Worm (Caenorhabditis elegans) whole organism, young adult: Measurements from ENCODE around the gene ppm-1.A.

Source experiments
- F52B5.7 ChIP-seq: sonication (generic microtip); optimal IDR thresholded peaks from 2 replicates; lab custom pipeline; 2016; ENCODE audit warnings: mild to moderate bottlenecking, missing genetic modification characterization, missing compliant biosample characterization
- K11D2.4 ChIP-seq: fragments of 200-800 bp; sonication (Bioruptor generic); IDR thresholded peaks from 2 replicates; pipeline ENCODE4 v1.3.6; 2022; ENCODE audit warnings: missing genetic modification reagents, missing genetic modification characterization, missing compliant biosample characterization
- K12H6.12 ChIP-seq: fragments of 200-800 bp; sonication (Bioruptor generic); optimal IDR thresholded peaks from 2 replicates; lab custom pipeline; 2018; ENCODE audit warnings: mild to moderate bottlenecking, missing genetic modification characterization, missing compliant biosample characterization
- Y53G8AR.9 ChIP-seq: fragments of 200-800 bp; sonication (Bioruptor generic); conservative IDR thresholded peaks from 2 replicates; pipeline ENCODE4 v1.3.6; 2022; ENCODE audit warnings: missing genetic modification reagents, missing genetic modification characterization, missing compliant biosample characterization
- akir-1 ChIP-seq: fragments of 200-800 bp; sonication (Bioruptor generic); optimal IDR thresholded peaks from 2 replicates; lab custom pipeline; 2018; ENCODE audit warnings: mild to moderate bottlenecking, missing genetic modification characterization, moderate library complexity, missing compliant biosample characterization
- ama-1 ChIP-seq, 3 experiments: fragments of 150-350 bp in 1 of 3; sonication (generic microtip) in 2 of 3; optimal IDR thresholded peaks; 2 replicates each; lab custom pipeline; 2014 to 2018; ENCODE audit warnings: missing biosample characterization in 2 of 3, missing genetic modification characterization in 2 of 3, missing genetic modification reagents in 2 of 3
- atf-7 ChIP-seq: sonication (generic microtip); optimal IDR thresholded peaks from 2 replicates; lab custom pipeline; 2017; ENCODE audit warnings: mild to moderate bottlenecking, missing genetic modification characterization, missing compliant biosample characterization
- attf-6 ChIP-seq: fragments of 200-800 bp; sonication (Bioruptor generic); IDR thresholded peaks from 2 replicates; pipeline ENCODE4 v1.3.6; 2022; ENCODE audit warnings: missing genetic modification reagents, missing genetic modification characterization, missing compliant biosample characterization
- cebp-1 ChIP-seq, 2 experiments: fragments of 200-800 bp in 1 of 2; sonication (Bioruptor generic) in 1 of 2; sonication (generic microtip) in 1 of 2; IDR thresholded peaks in 1 of 2; optimal IDR thresholded peaks in 1 of 2; 2 replicates each; pipeline versions ENCODE4 v1.3.6 to Lab custom; 2017 to 2022; ENCODE audit warnings: missing compliant biosample characterization in 2 of 2, missing genetic modification characterization in 2 of 2, mild to moderate bottlenecking in 1 of 2, missing genetic modification reagents in 1 of 2, moderate library complexity in 1 of 2
- cebp-2 ChIP-seq: fragments of 200-800 bp; sonication (Bioruptor generic); IDR thresholded peaks from 2 replicates; pipeline ENCODE4 v1.3.6; 2022; ENCODE audit warnings: missing genetic modification characterization, missing compliant biosample characterization
- ceh-27 ChIP-seq: fragments of 200-800 bp; sonication (Bioruptor generic); optimal IDR thresholded peaks from 2 replicates; lab custom pipeline; 2018; ENCODE audit warnings: mild to moderate bottlenecking, missing genetic modification characterization, moderate library complexity, missing compliant biosample characterization
- ceh-58 ChIP-seq: fragments of 200-800 bp; sonication (Bioruptor generic); IDR thresholded peaks from 2 replicates; pipeline ENCODE4 v1.3.6; 2022; ENCODE audit warnings: missing genetic modification characterization, missing compliant biosample characterization
- ceh-79 ChIP-seq: sonication (generic microtip); optimal IDR thresholded peaks from 2 replicates; lab custom pipeline; 2017; ENCODE audit warnings: mild to moderate bottlenecking, missing genetic modification characterization, missing compliant biosample characterization
- die-1 ChIP-seq: sonication (generic microtip); optimal IDR thresholded peaks from 2 replicates; lab custom pipeline; 2016; ENCODE audit warnings: missing genotype, mild to moderate bottlenecking, missing genetic modification characterization, missing compliant biosample characterization
- dpff-1 ChIP-seq: sonication (generic microtip); optimal IDR thresholded peaks from 2 replicates; lab custom pipeline; 2017; ENCODE audit warnings: mild to moderate bottlenecking, missing genetic modification characterization, missing compliant biosample characterization
- egrh-3 ChIP-seq: fragments of 200-800 bp; sonication (Bioruptor generic); IDR thresholded peaks from 2 replicates; pipeline ENCODE4 v1.3.6; 2022; ENCODE audit warnings: missing genetic modification reagents, missing genetic modification characterization, missing compliant biosample characterization
- ekl-4 ChIP-seq: fragments of 200-800 bp; sonication (Bioruptor generic); IDR thresholded peaks from 2 replicates; pipeline ENCODE4 v1.3.6; 2022; ENCODE audit warnings: missing genetic modification reagents, missing genetic modification characterization, missing compliant biosample characterization
- gei-17 ChIP-seq: fragments of 200-800 bp; sonication (Bioruptor generic); optimal IDR thresholded peaks from 2 replicates; lab custom pipeline; 2018; ENCODE audit warnings: mild to moderate bottlenecking, missing genetic modification characterization, missing compliant biosample characterization
- him-1 ChIP-seq: sonication (generic microtip); optimal IDR thresholded peaks from 2 replicates; lab custom pipeline; 2016; ENCODE audit warnings: missing genotype, missing genetic modification reagents, missing genetic modification characterization, missing compliant biosample characterization
- hmg-1.2 ChIP-seq: fragments of 200-800 bp; sonication (Bioruptor generic); IDR thresholded peaks from 2 replicates; pipeline ENCODE4 v1.3.6; 2022; ENCODE audit warnings: missing genetic modification reagents, missing genetic modification characterization, missing compliant biosample characterization
- hrde-1 ChIP-seq: sonication (generic microtip); optimal IDR thresholded peaks from 2 replicates; lab custom pipeline; 2016; ENCODE audit warnings: missing genetic modification characterization, mild to moderate bottlenecking, missing compliant biosample characterization, moderate library complexity, missing genotype, missing genetic modification reagents, borderline replicate concordance
- let-526 ChIP-seq: fragments of 200-800 bp; sonication (Bioruptor generic); IDR thresholded peaks from 2 replicates; pipeline ENCODE4 v1.3.6; 2022; ENCODE audit warnings: missing genetic modification reagents, missing genetic modification characterization, missing compliant biosample characterization
- let-607 ChIP-seq, 2 experiments: fragments of 200-800 bp in 1 of 2; sonication (Bioruptor generic) in 1 of 2; sonication (generic microtip) in 1 of 2; optimal IDR thresholded peaks; 2 replicates each; lab custom pipeline; 2016 to 2018; ENCODE audit warnings: mild to moderate bottlenecking in 2 of 2, missing compliant biosample characterization in 2 of 2, missing genetic modification characterization in 2 of 2, moderate library complexity in 2 of 2, missing genotype in 1 of 2
- lin-35 ChIP-seq, 3 experiments: fragments of 150-350 bp in 2 of 3; sonication (generic microtip) in 1 of 3; optimal IDR thresholded peaks; 2 replicates each; lab custom pipeline; 2014 to 2018; ENCODE audit warnings: missing biosample characterization in 3 of 3, missing genetic modification characterization in 3 of 3, missing genetic modification reagents in 3 of 3
- lin-40 ChIP-seq: sonication (generic microtip); optimal IDR thresholded peaks from 2 replicates; lab custom pipeline; 2016; ENCODE audit warnings: missing genetic modification characterization, mild to moderate bottlenecking, missing compliant biosample characterization, missing genotype, missing genetic modification reagents
- lin-54 ChIP-seq: fragments of 200-800 bp; sonication (Bioruptor generic); optimal IDR thresholded peaks from 2 replicates; lab custom pipeline; 2018; ENCODE audit warnings: mild to moderate bottlenecking, missing genetic modification characterization, missing compliant biosample characterization
- madf-8 ChIP-seq: fragments of 200-800 bp; sonication (Bioruptor generic); conservative IDR thresholded peaks from 2 replicates; pipeline ENCODE4 v1.3.6; 2022; ENCODE audit warnings: missing genetic modification reagents, missing genetic modification characterization, missing compliant biosample characterization
- mxl-1 ChIP-seq: sonication (generic microtip); optimal IDR thresholded peaks from 2 replicates; lab custom pipeline; 2016; ENCODE audit warnings: missing genetic modification characterization, missing compliant biosample characterization
- nfya-2 ChIP-seq: fragments of 200-800 bp; sonication (Bioruptor generic); IDR thresholded peaks from 2 replicates; pipeline ENCODE4 v1.3.6; 2022; ENCODE audit warnings: missing genetic modification reagents, missing genetic modification characterization, missing compliant biosample characterization
- nhr-120 ChIP-seq: fragments of 200-800 bp; sonication (Bioruptor generic); IDR thresholded peaks from 2 replicates; pipeline ENCODE4 v1.3.6; 2022; ENCODE audit warnings: missing genetic modification characterization, missing compliant biosample characterization
- nhr-179 ChIP-seq: sonication (generic microtip); optimal IDR thresholded peaks from 2 replicates; lab custom pipeline; 2016; ENCODE audit warnings: mild to moderate bottlenecking, missing genetic modification characterization, missing compliant biosample characterization
- nhr-27 ChIP-seq: fragments of 200-800 bp; sonication (Bioruptor generic); optimal IDR thresholded peaks from 2 replicates; lab custom pipeline; 2018; ENCODE audit warnings: mild to moderate bottlenecking, missing genetic modification characterization, moderate library complexity, missing compliant biosample characterization
- nhr-80 ChIP-seq: sonication (generic microtip); optimal IDR thresholded peaks from 2 replicates; lab custom pipeline; 2016; ENCODE audit warnings: missing genetic modification characterization, missing compliant biosample characterization
- repo-1 ChIP-seq: sonication (generic microtip); optimal IDR thresholded peaks from 2 replicates; lab custom pipeline; 2017; ENCODE audit warnings: mild to moderate bottlenecking, missing genetic modification characterization, missing compliant biosample characterization
- rpc-1 ChIP-seq, 2 experiments: fragments of 150-350 bp in 1 of 2; sonication (generic microtip) in 1 of 2; optimal IDR thresholded peaks; 2 replicates each; lab custom pipeline; 2014 to 2018; ENCODE audit warnings: missing biosample characterization in 1 of 2, missing genetic modification characterization in 1 of 2, missing genetic modification reagents in 1 of 2, missing genotype in 1 of 2
- snpc-1.3 ChIP-seq: sonication (generic microtip); optimal IDR thresholded peaks from 2 replicates; lab custom pipeline; 2017; ENCODE audit warnings: missing genetic modification characterization, mild to moderate bottlenecking, missing compliant biosample characterization, antibody characterized with exemption, moderate library complexity, missing genotype, missing genetic modification reagents; ENCODE audit not compliant: insufficient read depth
- xnd-1 ChIP-seq: sonication (generic microtip); optimal IDR thresholded peaks from 2 replicates; lab custom pipeline; 2016; ENCODE audit warnings: missing genotype, missing genetic modification reagents, missing genetic modification characterization, missing compliant biosample characterization
- zim-3 ChIP-seq: sonication (generic microtip); optimal IDR thresholded peaks from 2 replicates; lab custom pipeline; 2017; ENCODE audit warnings: mild to moderate bottlenecking, missing genetic modification characterization, moderate library complexity, missing compliant biosample characterization
- ztf-18 ChIP-seq: sonication (generic microtip); optimal IDR thresholded peaks from 2 replicates; lab custom pipeline; 2016; ENCODE audit warnings: missing genotype, mild to moderate bottlenecking, missing genetic modification characterization, missing compliant biosample characterization
- ztf-22 ChIP-seq: fragments of 200-800 bp; sonication (Bioruptor generic); optimal IDR thresholded peaks from 2 replicates; lab custom pipeline; 2018; ENCODE audit warnings: mild to moderate bottlenecking, missing genetic modification characterization, moderate library complexity, missing compliant biosample characterization
- ztf-3 ChIP-seq: fragments of 200-800 bp; sonication (Bioruptor generic); optimal IDR thresholded peaks from 2 replicates; lab custom pipeline; 2018; ENCODE audit warnings: mild to moderate bottlenecking, missing genetic modification characterization, missing compliant biosample characterization

ppm-1.A gene

DNA sequence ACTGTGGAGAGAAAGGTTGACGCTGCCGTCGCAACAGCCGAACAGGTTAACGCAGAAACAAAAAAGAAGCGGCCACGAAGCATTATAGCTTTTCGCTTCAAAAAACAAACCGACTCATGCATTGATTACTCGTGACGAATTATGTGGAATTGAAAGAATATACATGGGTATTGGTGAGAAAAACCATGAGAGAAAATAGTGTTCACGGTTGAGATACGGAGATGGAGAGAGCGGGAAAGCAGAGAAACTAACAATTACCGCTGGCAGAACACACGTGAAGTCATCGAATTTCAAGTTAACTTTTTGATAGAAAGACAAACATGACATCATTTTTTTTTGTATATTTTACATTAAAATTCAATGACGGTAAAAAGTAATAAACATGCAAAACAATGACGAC lies 863 bp downstream of the ppm-1.A start (continued):
- TF ChIP-seq rpc-1 (optimal IDR thresholded peaks at IDR 0.05; lab: Kevin White, UChicago) (no peak), rpc-1 (tag; optimal IDR thresholded peaks at IDR 0.05; lab: Kevin White, UChicago) (no peak), ceh-27 (GFP tag; lab: Kevin White, UChicago) (no peak), zim-3 (no peak), egrh-3 (GFP tag; lab: Robert Waterston, UW) (no peak), nhr-80 (peak; percentile 46), gei-17 (GFP tag; lab: Kevin White, UChicago) (no peak), lin-35 (GFP tag; optimal IDR thresholded peaks at IDR 0.05; lab: Kevin White, UChicago) (no peak), repo-1 (tag; lab: Kevin White, UChicago) (no peak), nhr-179 (no peak), nfya-2 (no peak), ztf-22 (no peak), let-526 (GFP tag; lab: Robert Waterston, UW) (no peak), cebp-1 (GFP tag; IDR thresholded peaks at IDR 0.05; lab: Robert Waterston, UW) (no peak), cebp-1 (tag; optimal IDR thresholded peaks at IDR 0.05; lab: Kevin White, UChicago) (peak; percentile 49), dpff-1 (tag; lab: Kevin White, UChicago) (no peak), mxl-1 (tag; lab: Kevin White, UChicago) (no peak), atf-7 (tag; lab: Kevin White, UChicago) (peak; percentile 39), F52B5.7 (tag; lab: Kevin White, UChicago) (no peak), snpc-1.3 (tag; lab: Kevin White, UChicago) (no peak), lin-40 (tag; lab: Kevin White, UChicago) (no peak), hmg-1.2 (GFP tag; lab: Robert Waterston, UW) (peak; percentile 49; the same call in 1 of the 2 replicates), attf-6 (GFP tag; lab: Robert Waterston, UW) (no peak), Y53G8AR.9 (GFP tag; lab: Robert Waterston, UW) (no peak), let-607 (tag; optimal IDR thresholded peaks at IDR 0.05; lab: Kevin White, UChicago) (no peak), die-1 (tag; lab: Kevin White, UChicago) (no peak), ztf-3 (GFP tag; lab: Kevin White, UChicago) (no peak), cebp-2 (GFP tag; lab: Robert Waterston, UW) (no peak), ztf-18 (tag; lab: Kevin White, UChicago) (peak; percentile 34), nhr-120 (GFP tag; lab: Robert Waterston, UW) (no peak), nhr-27 (tag; lab: Kevin White, UChicago) (no peak), madf-8 (GFP tag; lab: Robert Waterston, UW) (no peak), K12H6.12 (no peak), akir-1 (GFP tag; lab: Kevin White, UChicago) (no peak), K11D2.4 (GFP tag; lab: Robert Waterston, UW) (no peak), lin-54 (GFP tag; lab: Kevin White, UChicago) (peak; percentile 0), xnd-1 (tag; lab: Kevin White, UChicago) (no peak), hrde-1 (tag; lab: Kevin White, UChicago) (no peak), ceh-58 (GFP tag; lab: Robert Waterston, UW) (no peak), ekl-4 (GFP tag; lab: Robert Waterston, UW) (no peak), ama-1 (optimal IDR thresholded peaks at IDR 0.05; lab: Kevin White, UChicago) (peak; percentile 19), ama-1 (GFP tag; optimal IDR thresholded peaks at IDR 0.05; lab: Kevin White, UChicago) (no peak), ceh-79 (tag; lab: Kevin White, UChicago) (no peak), him-1 (tag; lab: Kevin White, UChicago) (no peak)
- TF ChIP-seq, all 124 proteins: peak for 10
